ENCODE assay signal across 1 worm cellular context in genomic region chrII:11176441-11176840, ce11.
TF ChIP-seq lines count a peak whose summit lies in the region.

No protein-coding gene starts in this region.

TF ChIP-seq in whole organism, L4 larva, 104 proteins besides CTCF, POLR2A, EP300 and RAD21 (continued from another document):
- peak; percentile 37 for TF ChIP-seq hlh-30 (tag; optimal IDR thresholded peaks at IDR 0.05; lab: Kevin White, UChicago; ENCODE audit: insufficient read depth)
- no peak for TF ChIP-seq F37D6.2 (tag; optimal IDR thresholded peaks at IDR 0.05; lab: Kevin White, UChicago)
- no peak for TF ChIP-seq egl-27 (tag; optimal IDR thresholded peaks at IDR 0.05; lab: Kevin White, UChicago)
